Fruit fly (Drosophila melanogaster): ENCODE measurements around the gene CG34299.

The CG34299 gene

dm6 chr3R:30235253-30235652, 14.1 kb upstream of the CG34299 start:
- TF ChIP-seq Side (GFP tag; optimal IDR thresholded peaks at IDR 0.05) (no peak), CrebB (tag; optimal IDR thresholded peaks at IDR 0.05) (no peak), inv (GFP tag; IDR thresholded peaks at IDR 0.05; ENCODE audit: partially characterized antibody) (no peak), Usf (GFP tag; optimal IDR thresholded peaks at IDR 0.05) (no peak), slou (GFP tag; optimal IDR thresholded peaks at IDR 0.05) (no peak), Fer3 (tag; optimal IDR thresholded peaks at IDR 0.05) (peak; percentile 24), oc (tag; optimal IDR thresholded peaks at IDR 0.05) (no peak), CG7839 (tag; optimal IDR thresholded peaks at IDR 0.05) (peak; percentile 54), Elba2 (GFP tag; optimal IDR thresholded peaks at IDR 0.05) (no peak), CG11504 (tag; optimal IDR thresholded peaks at IDR 0.05) (peak; percentile 71), HLH3B (GFP tag; IDR thresholded peaks at IDR 0.05) (peak; percentile 57; the same call in 1 of the 2 replicates), az2 (GFP tag; optimal IDR thresholded peaks at IDR 0.05) (peak; percentile 11), ara (GFP tag; IDR thresholded peaks at IDR 0.05) (no peak), bbx (GFP tag; IDR thresholded peaks at IDR 0.05; ENCODE audit: partially characterized antibody) (no peak), Pdp1 (GFP tag; optimal IDR thresholded peaks at IDR 0.05) (no peak), crp (GFP tag; optimal IDR thresholded peaks at IDR 0.05) (no peak), ttk (GFP tag; IDR thresholded peaks at IDR 0.05) (peak; percentile 30; the same call in 1 of the 2 replicates), CG13296 (GFP tag; optimal IDR thresholded peaks at IDR 0.05) (no peak), Aef1 (GFP tag; IDR thresholded peaks at IDR 0.05) (no peak), hbn (GFP tag; IDR thresholded peaks at IDR 0.05; ENCODE audit: partially characterized antibody) (no peak), CG11723 (GFP tag; optimal IDR thresholded peaks at IDR 0.05) (no peak), CG18764 (GFP tag; optimal IDR thresholded peaks at IDR 0.05) (no peak), CG12236 (GFP tag; optimal IDR thresholded peaks at IDR 0.05) (no peak), Atf3 (GFP tag; optimal IDR thresholded peaks at IDR 0.05) (no peak), Fer2 (tag; optimal IDR thresholded peaks at IDR 0.05) (no peak), ase (GFP tag; IDR thresholded peaks at IDR 0.05) (no peak), CG6683 (GFP tag; optimal IDR thresholded peaks at IDR 0.05) (peak; percentile 21), nom (GFP tag; optimal IDR thresholded peaks at IDR 0.05) (no peak), yki (optimal IDR thresholded peaks at IDR 0.05) (no peak), kni (GFP tag; optimal IDR thresholded peaks at IDR 0.05) (no peak), cad (GFP tag; optimal IDR thresholded peaks at IDR 0.05) (no peak), CG1603 (tag; optimal IDR thresholded peaks at IDR 0.05) (peak; percentile 39), ash1 (GFP tag; optimal IDR thresholded peaks at IDR 0.05) (no peak), unpg (GFP tag; optimal IDR thresholded peaks at IDR 0.05) (peak; percentile 49), Dref (GFP tag; IDR thresholded peaks at IDR 0.05) (no peak), Opbp (GFP tag; IDR thresholded peaks at IDR 0.05; ENCODE audit: partially characterized antibody) (no peak), MTF-1 (GFP tag; optimal IDR thresholded peaks at IDR 0.05; ENCODE audit: borderline replicate concordance) (no peak), en (GFP tag; optimal IDR thresholded peaks at IDR 0.05) (no peak), CG17802 (tag; optimal IDR thresholded peaks at IDR 0.05) (no peak), Taf1 (GFP tag; IDR thresholded peaks at IDR 0.05) (no peak), Atf-2 (GFP tag; optimal IDR thresholded peaks at IDR 0.05) (no peak), slbo (GFP tag; IDR thresholded peaks at IDR 0.05) (peak; percentile 41), CG15011 (GFP tag; optimal IDR thresholded peaks at IDR 0.05) (no peak), sqz (GFP tag; optimal IDR thresholded peaks at IDR 0.05) (peak; percentile 4), CG11560 (tag; IDR thresholded peaks at IDR 0.05) (no peak), GATAe (GFP tag; conservative IDR thresholded peaks at IDR 0.05) (no peak), CG8944 (GFP tag; optimal IDR thresholded peaks at IDR 0.05) (no peak), zf30C (GFP tag; optimal IDR thresholded peaks at IDR 0.05) (no peak), ATbp (GFP tag; optimal IDR thresholded peaks at IDR 0.05) (peak; percentile 31), gsb (GFP tag; IDR thresholded peaks at IDR 0.05) (no peak), CG10209 (GFP tag; optimal IDR thresholded peaks at IDR 0.05) (peak; percentile 1)

Data from whole organism, embryonic.